Fruit fly (Drosophila melanogaster) ovary, adult (tissue): Measurements from ENCODE around the gene CG43245.

Source experiments
- CG17801 ChIP-seq: fragments of 200-800 bp; optimal IDR thresholded peaks from 2 replicates; lab custom pipeline; 2019; ENCODE audit warnings: missing biosample characterization, mild to moderate bottlenecking, missing genetic modification characterization, moderate library complexity; ENCODE audit not compliant: partially characterized antibody

CG43245 gene

DNA sequence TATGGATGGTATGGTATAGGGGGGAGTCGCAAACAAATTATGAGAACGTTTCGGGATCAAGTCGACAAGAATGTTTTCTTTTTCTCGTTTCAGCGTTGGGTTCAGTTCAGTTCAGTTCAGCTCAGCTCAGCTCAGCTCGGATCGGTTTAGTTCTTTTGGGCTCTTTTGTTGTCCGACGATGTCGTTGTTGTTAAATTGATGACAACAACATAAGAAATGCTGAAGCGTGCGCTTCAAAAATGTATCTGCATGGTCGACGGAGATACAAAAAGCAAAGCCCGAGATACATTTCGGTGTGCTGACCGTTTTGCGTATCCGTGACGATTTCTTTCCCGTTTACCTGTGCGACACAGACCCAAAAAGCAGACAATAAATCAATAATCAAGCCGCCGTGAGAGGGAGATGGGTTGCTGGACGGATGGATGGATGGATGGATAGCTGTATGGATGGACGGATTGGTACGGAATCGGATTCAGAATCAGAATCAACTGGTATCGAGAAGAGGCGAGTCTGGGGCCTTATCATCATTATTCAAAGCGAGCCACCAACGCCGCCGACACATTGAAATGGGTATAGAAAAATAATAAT is at the start of gene CG43245:
Gene CG43245 (plus strand): TSS at position 310 of the 588 bp plus-strand sequence.
- TF ChIP-seq CG17801 = no peak

DNA sequence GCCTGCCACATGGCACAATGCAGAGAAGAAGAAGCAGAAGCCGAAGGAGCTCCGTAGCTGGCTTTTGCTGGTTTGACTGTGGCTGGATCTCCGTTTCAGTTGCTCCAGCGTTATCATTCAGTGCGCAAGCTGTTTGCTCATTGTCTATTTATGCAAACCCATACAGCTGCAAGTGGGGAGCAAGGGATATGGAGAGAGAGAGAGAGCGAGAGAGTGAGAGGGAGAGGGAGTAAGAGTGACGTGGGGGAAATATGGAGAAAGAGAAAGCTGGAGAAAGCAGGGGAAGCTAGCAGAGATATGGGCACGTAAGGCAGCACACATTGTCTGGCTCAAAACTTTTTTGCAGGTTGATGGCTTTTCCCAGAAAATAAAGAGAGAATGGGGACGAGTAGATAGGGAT is 49.1 kb upstream of the CG43245 start:
- TF ChIP-seq CG17801 = no peak

DNA sequence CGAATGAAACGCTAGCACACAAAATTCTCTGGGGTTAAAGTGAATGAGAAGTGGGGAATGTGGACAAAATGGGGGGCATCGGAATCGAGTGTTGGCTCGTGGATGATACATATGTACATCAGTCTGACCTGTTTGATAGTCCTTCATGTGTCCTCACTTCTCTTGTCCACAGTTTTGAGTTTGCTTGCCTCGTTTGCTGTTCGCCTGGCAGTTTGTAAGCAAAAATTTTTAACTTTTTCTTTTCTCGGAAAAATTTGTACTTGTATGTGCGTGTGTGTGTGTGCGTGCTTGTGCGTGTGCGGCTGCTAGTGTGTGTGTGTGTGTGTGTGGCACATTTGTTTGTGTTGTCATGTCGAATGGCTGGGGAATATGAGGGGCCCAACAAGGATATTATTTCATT is 48.1 kb upstream of the CG43245 start:
- TF ChIP-seq CG17801 = no peak

DNA sequence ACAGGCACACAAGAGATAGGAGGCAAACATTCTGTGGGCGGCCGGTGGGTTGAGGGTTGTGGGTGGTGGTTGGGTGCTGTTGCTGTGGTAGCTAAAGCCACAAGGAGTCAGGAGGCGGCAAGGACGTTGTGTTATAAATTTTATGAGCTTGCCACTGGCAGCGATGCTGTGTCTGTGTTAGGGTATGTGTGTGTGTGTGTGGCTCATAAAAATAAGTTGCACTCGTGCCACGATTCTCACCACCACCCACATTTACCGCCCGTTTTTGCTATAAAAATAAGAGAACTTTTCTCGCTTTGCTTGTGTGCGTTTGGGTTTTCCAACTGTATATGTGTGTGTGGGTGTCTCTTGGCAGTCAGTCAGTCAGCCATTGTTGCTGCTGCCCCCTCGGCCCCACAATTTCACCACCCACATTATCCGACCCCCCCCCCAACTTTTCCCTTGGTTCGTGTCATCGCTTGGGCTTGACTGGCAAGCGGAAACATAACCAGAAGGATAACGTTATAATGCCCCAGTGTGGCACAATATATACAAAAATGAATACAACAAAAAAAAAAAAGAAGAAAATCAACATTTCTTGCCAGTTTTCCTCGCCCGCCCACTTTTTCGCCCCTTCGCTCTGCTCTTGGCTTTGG is 46.8 kb upstream of the CG43245 start:
- no peak for TF ChIP-seq CG17801

DNA sequence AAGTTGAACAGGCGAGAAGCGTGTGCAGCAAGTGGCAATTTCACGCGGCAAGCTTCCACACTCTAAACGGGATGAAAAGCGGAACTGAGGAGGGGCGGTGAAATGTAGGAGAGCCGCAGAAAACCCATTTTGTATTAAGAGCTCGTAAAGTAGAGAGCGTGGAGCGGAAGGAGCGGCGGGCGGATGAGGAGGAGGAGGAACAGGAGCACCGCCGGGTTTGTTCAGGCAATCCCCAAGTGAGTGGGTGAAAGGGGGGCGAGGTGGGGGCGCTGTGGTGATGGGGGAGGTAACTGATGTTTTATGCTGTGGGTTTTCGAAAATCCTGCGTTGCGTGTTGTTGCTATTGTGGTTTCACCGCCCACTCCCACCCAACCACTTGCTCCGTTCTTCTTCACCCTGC is 44.6 kb upstream of the CG43245 start:
- no peak for TF ChIP-seq CG17801

DNA sequence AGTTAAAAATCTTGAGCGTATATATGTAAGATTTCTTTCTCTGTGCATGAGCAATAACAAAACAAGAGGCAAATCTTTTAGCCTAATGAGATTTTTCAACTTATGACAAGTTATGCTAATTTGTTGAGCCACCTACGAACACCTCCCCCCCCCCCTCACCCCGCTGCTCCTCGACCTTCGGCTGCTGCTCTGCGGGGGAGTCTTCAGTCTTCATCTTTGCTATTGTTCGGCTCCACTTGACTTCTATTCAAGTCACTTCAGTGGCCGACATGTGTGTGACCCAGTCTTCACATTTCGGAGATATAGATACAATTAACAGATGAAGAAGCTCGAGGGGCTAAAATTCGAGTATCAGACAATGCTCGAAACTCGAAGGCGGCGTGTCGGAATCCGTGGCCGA is 39.7 kb upstream of the CG43245 start:
- no peak for TF ChIP-seq CG17801

DNA sequence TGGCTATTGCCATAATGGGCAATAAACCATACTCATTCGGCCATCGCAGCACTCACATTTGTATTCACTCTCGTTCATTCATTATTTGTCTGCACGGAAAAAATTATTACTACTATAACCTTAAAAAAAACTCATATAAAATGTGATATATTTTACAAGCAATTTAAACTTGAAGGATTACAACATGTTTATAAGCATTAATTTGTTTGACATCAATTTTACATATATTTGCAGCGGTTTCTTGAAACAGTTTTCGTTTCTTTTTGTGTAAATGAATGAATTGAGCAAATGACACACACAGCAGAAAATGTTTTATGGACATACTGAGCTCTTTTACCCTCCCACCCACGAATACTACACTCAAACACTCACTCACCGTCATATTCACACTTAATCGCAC is 38.2 kb upstream of the CG43245 start:
- no peak for TF ChIP-seq CG17801

DNA sequence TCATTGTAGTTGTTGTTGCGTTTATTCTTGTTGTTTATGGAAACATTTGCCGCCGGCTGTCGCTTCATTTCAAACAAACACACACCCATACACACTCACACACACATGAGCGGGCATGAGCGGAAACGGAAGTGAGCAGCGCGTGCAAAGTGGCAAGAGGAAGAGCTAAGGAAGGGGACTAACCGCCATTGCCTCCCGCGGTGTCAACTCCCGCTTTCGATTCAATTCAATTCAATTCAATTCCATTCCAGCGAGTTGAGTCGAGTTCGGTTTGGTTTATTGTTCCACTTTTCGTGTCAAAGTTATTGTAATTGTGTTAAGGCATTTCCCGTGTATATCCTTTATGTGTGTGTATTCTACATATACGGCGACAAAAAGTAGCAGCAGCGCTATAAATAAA is 37.2 kb upstream of the CG43245 start:
- TF ChIP-seq CG17801 = no peak

DNA sequence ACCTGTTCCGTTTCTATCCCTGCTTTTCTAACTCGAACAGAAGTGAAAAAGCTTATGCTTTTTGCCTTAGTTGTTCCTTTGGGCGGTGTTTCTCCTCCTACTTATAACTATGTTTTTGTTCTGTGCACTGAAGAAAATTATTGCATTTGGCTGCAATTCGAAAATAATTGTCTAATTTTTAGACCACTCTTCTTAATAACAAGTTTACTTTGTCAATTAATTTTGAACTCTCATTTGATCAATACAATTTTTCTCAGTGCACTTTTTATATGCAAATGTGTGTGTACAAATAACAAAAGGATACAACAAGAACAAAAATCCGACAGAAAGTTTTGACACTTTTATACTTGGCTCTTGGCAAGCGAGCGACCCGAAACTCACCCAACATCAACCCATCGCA is 36.6 kb upstream of the CG43245 start:
- TF ChIP-seq CG17801 = no peak

DNA sequence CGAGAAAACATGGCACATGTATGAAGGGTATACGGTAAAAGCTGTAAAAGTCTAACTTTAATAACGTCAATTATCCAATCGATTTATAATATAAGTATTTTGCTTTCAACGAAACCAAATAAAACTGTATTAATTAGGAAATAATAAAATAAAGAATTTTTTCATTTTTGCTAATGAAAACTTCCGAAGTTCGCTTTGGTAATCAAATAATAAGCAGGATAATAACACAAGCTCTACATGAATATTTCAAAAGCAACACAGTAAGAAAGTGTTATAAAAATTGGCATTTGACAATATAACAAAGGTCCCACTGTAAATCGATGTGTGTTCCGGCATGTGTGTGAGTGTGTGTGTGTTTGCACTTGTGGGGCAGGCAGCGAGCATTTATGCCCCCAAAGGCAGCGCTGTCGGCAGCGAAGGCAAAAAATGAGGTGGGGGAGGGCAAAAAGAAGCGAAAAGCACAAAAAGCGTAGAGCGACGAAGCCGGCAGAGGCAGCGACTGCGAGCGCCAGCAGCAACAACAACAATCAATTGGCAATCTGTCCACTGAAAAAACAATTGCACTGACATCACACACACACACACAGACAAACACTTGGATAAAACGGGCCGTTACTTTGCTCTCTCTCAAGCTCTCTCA is 35.1 kb upstream of the CG43245 start:
- no peak for TF ChIP-seq CG17801

DNA sequence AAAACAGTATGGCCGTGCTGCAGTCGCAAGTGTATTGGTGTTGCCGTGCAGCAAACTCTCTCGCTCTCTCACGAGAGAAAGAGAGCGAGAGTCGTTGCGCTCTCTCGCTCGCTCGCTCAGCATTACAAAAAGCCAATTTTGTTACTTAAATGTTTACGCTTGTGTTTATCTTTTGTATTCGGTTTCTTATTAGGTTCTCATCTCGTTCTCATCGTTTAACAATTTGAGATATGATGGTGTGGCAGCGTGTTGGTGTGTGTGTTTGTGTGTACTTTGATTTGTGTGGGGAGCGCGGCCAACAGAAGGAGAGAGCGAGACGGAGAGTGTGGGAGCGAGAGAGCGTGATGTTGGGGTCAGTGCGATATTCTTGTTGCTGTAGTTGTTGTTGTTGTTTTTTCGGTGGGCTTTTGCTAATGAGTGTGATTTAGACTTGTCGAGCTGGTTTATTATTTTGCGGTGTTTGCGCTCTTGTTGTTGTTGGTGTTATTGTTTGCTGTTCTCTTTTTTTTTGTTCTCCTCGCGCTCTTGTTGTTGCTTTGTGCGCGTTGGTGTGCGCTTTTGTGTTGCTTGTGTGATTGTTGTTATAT is 34.5 kb upstream of the CG43245 start:
- peak; percentile 62 for TF ChIP-seq CG17801

DNA sequence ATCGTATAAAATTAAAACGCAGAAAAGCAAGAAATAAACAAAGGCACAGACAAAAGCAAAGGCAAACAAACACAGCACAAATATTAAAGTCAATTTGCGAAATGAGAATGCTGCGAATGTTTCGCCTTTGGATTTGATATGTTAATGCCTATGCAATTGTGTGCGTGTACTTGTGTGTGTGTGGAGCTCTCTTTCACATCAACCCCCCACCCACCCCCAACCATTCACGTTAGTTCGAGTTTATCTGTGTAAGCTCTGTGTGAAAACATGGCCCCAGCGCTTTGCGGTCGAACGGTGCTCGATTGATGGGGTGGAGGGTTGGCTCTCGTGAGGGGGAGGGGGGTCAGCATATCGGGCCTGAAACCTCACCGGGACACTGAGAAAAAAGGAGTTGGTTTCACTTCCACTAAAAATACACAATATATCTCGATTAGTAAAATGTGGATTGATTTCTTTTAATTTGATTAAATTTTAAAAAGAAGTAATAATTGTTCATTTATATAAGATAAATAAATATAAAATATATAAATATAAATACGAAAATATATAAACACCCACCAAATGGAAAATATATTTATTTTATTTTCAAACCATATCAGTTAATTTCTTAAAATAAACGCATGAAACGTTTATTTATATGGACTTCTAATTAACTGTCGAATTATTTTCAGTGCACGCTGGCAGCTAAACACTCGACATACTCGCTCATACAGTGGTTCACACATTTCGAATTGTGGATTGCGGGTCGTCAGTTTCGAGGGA is 33.2 kb upstream of the CG43245 start:
- peak; percentile 70 for TF ChIP-seq CG17801

DNA sequence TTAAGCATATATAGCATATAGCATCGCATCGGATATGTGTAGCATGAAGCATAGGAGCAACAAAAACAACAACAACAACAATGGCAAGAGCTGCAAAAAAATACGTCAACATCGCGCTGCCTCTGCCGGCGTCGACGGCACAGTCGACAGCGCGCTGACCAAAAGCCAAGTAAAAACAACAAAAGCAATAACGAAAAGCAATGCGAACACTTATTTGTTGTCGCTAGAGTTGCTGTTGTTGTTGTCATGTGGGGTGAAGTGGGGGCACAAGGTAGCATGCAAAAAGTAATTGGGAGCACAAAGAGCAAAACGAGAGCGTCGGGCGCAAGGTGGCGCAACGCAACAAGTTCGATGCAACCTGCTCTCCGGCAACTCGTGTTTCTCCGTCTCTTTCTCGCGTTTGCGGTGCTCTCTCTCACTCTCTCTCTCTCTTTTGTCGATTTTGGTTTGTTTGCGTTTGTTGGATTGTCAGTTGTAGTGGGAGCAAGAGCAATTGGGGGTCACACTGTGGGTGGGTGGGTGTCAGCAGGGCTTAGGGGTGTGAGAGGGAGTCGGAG is 32.5 kb upstream of the CG43245 start:
- TF ChIP-seq CG17801 = no peak

DNA sequence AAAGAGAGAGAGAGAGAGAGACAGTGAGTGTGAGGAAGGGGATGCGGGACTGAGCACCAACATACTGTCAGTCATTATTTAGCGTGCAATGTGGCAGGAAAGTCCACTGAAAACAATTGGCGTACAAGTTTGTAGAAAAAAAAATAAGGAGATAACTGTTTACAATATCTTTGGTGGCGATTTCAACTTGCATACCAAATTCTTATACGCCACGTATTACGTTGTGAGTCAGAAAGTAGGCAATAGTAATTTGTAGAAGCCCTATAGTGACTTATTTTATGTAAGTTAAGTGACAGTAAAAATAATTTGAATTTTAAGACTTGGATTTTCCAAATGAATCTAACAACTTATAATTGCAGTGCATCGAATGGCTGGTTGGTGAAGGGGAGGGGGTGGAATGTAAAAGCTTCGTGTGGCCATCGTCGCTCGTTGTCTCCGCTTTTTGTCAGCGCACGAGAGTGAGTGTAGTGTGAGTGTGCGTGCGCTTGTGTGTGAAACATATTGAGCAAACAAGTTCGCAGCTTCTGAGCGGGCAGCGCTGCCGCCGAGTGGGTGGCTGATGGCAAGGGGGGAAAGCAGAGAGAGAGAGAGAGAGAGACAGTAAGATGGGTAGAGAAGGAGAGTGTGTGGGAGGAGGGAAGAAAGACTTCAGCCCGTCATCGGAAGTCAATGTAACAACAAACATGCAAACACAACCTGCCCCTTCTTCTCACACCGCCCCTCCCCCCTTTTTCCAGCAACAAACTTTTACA is 31.9 kb upstream of the CG43245 start:
- peak; percentile 37 for TF ChIP-seq CG17801

DNA sequence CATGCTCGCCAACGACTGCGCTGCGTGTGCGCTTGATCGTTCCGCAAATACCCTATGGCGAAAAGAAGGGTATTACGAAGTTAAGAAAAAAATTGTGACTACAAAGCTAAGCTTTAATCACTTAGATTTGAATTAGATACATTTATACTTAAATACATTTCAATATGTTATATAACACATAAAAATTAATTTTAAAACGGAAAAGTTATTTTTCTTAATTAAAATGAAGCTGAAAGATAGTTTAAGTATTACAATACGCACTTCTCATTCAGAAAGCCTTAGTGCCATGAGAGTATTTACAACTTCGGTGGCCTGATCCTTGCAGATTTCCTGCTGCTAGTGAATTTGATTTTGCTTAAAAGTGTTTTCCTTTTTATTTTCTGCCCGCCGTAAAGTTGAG is 31.0 kb upstream of the CG43245 start:
- TF ChIP-seq CG17801 = no peak

DNA sequence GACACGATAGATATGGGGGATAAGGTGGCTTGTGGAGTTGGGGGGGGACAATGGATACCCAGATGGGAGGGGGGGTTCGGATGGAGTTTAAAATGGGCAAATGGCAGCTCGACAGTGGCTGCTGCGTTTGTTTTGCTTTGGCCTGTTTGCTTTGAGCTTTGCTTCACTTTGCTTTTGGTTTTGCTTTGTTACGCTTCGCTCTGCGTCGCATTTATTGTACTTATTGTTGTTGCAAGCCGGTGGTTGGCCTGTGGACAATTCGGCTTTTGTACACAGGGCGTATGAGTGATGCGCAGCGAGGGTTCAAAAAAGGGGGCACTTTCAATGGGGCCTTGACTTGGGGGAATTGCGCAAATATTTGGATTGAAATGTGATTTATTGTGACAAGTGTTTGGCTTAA is 30.6 kb upstream of the CG43245 start:
- TF ChIP-seq CG17801 = no peak
